Fruit fly (Drosophila melanogaster) whole organism, prepupa: ENCODE measurements around the gene CG43120.

Source experiments
- CG10669 ChIP-seq: fragments of 200-800 bp; sonication (Bioruptor generic); optimal IDR thresholded peaks from 3 replicates; lab custom pipeline; 2018; ENCODE audit warnings: missing biosample characterization, mild to moderate bottlenecking, missing genetic modification characterization, moderate library complexity
- CG16779 ChIP-seq: fragments of 200-800 bp; sonication (Bioruptor generic); optimal IDR thresholded peaks from 3 replicates; lab custom pipeline; 2017; ENCODE audit warnings: missing biosample characterization, mild to moderate bottlenecking, missing genetic modification characterization
- CG3032 ChIP-seq: fragments of 200-800 bp; optimal IDR thresholded peaks from 2 replicates; lab custom pipeline; 2019; ENCODE audit warnings: missing biosample characterization, mild to moderate bottlenecking, missing genetic modification characterization, moderate library complexity
- CG6792 ChIP-seq: fragments of 200-800 bp; sonication (Bioruptor generic); optimal IDR thresholded peaks from 3 replicates; lab custom pipeline; 2016; ENCODE audit warnings: missing biosample characterization, missing genetic modification characterization
- CG7368 ChIP-seq: fragments of 200-800 bp; sonication (Bioruptor generic); optimal IDR thresholded peaks from 3 replicates; lab custom pipeline; 2016; ENCODE audit warnings: missing biosample characterization, missing genetic modification characterization
- CG8319 ChIP-seq: fragments of 200-800 bp; sonication (Bioruptor generic); optimal IDR thresholded peaks from 3 replicates; lab custom pipeline; 2016; ENCODE audit warnings: missing biosample characterization, missing genetic modification characterization
- Eip78C ChIP-seq: fragments of 200-800 bp; sonication (Bioruptor generic); peaks from one replicate; lab custom pipeline; 2016; ENCODE audit warnings: missing biosample characterization, missing genetic modification characterization
- Eip93F ChIP-seq: fragments of 200-800 bp; sonication (Bioruptor generic); optimal IDR thresholded peaks from 2 replicates; lab custom pipeline; 2016; ENCODE audit warnings: missing biosample characterization, mild to moderate bottlenecking, missing genetic modification characterization
- Gug ChIP-seq: fragments of 200-800 bp; sonication (Bioruptor generic); IDR thresholded peaks from 2 replicates; pipeline ENCODE4 v1.3.6; 2022; ENCODE audit warnings: missing biosample characterization, missing genetic modification characterization
- Hr4 ChIP-seq: fragments of 200-800 bp; sonication (Bioruptor generic); optimal IDR thresholded peaks from 3 replicates; lab custom pipeline; 2016; ENCODE audit warnings: missing biosample characterization, missing genetic modification characterization
- Sox102F ChIP-seq: fragments of 200-800 bp; sonication (Bioruptor generic); optimal IDR thresholded peaks from 2 replicates; lab custom pipeline; 2016; ENCODE audit warnings: missing biosample characterization, mild to moderate bottlenecking, missing genetic modification characterization
- acj6 ChIP-seq: fragments of 200-800 bp; sonication (Bioruptor generic); optimal IDR thresholded peaks from 3 replicates; lab custom pipeline; 2016; ENCODE audit warnings: missing biosample characterization, missing genetic modification characterization
- fkh ChIP-seq: fragments of 200-800 bp; sonication (Bioruptor generic); optimal IDR thresholded peaks from 3 replicates; lab custom pipeline; 2017; ENCODE audit warnings: missing biosample characterization, mild to moderate bottlenecking, missing genetic modification characterization, moderate library complexity
- net ChIP-seq: fragments of 200-800 bp; sonication (Bioruptor generic); optimal IDR thresholded peaks from 3 replicates; lab custom pipeline; 2016; ENCODE audit warnings: missing biosample characterization, missing genetic modification characterization

dm6 chr3L:14365440-14365839 is 16.3 kb upstream of the CG43120 start:
- TF ChIP-seq net (GFP tag; lab: Kevin White, UChicago): no peak
- TF ChIP-seq CG8319 (GFP tag; lab: Kevin White, UChicago): no peak
- peak; percentile 14 for TF ChIP-seq Eip78C (GFP tag; lab: Kevin White, UChicago)
- no peak for TF ChIP-seq fkh
- TF ChIP-seq CG7368 (GFP tag; lab: Kevin White, UChicago): no peak
- no peak for TF ChIP-seq Eip93F
- TF ChIP-seq CG10669 (GFP tag; lab: Kevin White, UChicago): no peak
- TF ChIP-seq CG3032 (tag; lab: Kevin White, UChicago): no peak
- no peak for TF ChIP-seq acj6
- no peak for TF ChIP-seq Gug (GFP tag; lab: Robert Waterston, UW)
- no peak for TF ChIP-seq Sox102F (GFP tag; lab: Kevin White, UChicago)
- no peak for TF ChIP-seq CG6792
- TF ChIP-seq CG16779: no peak
- TF ChIP-seq Hr4 (GFP tag; lab: Kevin White, UChicago): no peak
